Worm (Caenorhabditis elegans): ENCODE results near the gene C08B6.6.

DNA sequence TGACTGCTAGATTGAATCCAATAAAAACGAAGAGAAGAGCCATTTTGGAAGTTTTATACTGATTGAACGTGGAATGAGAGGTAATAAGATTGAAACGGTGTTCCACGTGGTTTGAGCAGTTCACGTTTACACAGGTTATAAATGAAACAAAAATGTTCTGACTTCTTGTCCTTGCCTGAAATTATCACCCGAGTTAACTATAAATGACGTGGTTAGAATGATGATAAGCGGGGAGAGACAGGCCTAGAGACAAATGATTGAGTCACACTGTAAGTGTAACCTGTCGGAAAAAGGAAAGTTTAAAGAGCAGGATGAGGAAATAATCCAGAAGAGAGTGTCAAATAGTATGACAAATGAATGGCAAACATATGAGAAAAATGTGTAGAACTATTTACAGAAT, 37.5 kb downstream of the C08B6.6 start, which contains the start of gene C51E3.10:
- TF ChIP-seq ztf-23 (GFP tag; IDR thresholded peaks at IDR 0.05) = no peak
- TF ChIP-seq flt-1 (GFP tag; IDR thresholded peaks at IDR 0.05) = no peak
- no peak for TF ChIP-seq cog-1 (tag; optimal IDR thresholded peaks at IDR 0.05)
- TF ChIP-seq klf-2 (GFP tag; conservative IDR thresholded peaks at IDR 0.05) = no peak
- no peak for TF ChIP-seq ref-1 (GFP tag; conservative IDR thresholded peaks at IDR 0.05)
- TF ChIP-seq T22C8.4 (GFP tag; IDR thresholded peaks at IDR 0.05) = no peak
- no peak for TF ChIP-seq tab-1 (GFP tag; IDR thresholded peaks at IDR 0.05)
- TF ChIP-seq med-1 (GFP tag; optimal IDR thresholded peaks at IDR 0.05; ENCODE audit: insufficient read depth) = no peak

Data from whole organism, midembryonic.